Worm (Caenorhabditis elegans) whole organism, L4 larva: Measurements from ENCODE around the gene T13H5.1.

ENCODE experiments used
- F26F4.8 ChIP-seq: fragments of 200-800 bp; sonication (Bioruptor generic); conservative IDR thresholded peaks from 2 replicates; pipeline ENCODE4 v1.3.6; 2022; ENCODE audit warnings: missing genetic modification characterization, missing compliant biosample characterization
- F49E8.2 ChIP-seq: sonication (generic microtip); optimal IDR thresholded peaks from 2 replicates; lab custom pipeline; 2016; ENCODE audit warnings: missing compliant biosample characterization, mild to moderate bottlenecking, missing genetic modification characterization, borderline replicate concordance
- T20F7.1 ChIP-seq: fragments of 200-800 bp; sonication (Bioruptor generic); optimal IDR thresholded peaks from 2 replicates; lab custom pipeline; 2018; ENCODE audit warnings: mild to moderate bottlenecking, missing genetic modification characterization, missing compliant biosample characterization
- T26A8.4 ChIP-seq: fragments of 200-800 bp; sonication (Bioruptor generic); IDR thresholded peaks from 2 replicates; pipeline ENCODE4 v1.3.6; 2022; ENCODE audit warnings: missing genetic modification characterization, missing compliant biosample characterization
- Y105C5A.15 ChIP-seq: fragments of 200-800 bp; sonication (Bioruptor generic); IDR thresholded peaks from 2 replicates; pipeline ENCODE4 v1.3.6; 2022; ENCODE audit warnings: missing genetic modification characterization, missing compliant biosample characterization
- Y75B8A.6 ChIP-seq: fragments of 200-800 bp; sonication (Bioruptor generic); IDR thresholded peaks from 2 replicates; pipeline ENCODE4 v1.3.6; 2022; ENCODE audit warnings: missing genetic modification reagents, missing genetic modification characterization, missing compliant biosample characterization
- ZK337.2 ChIP-seq: fragments of 200-800 bp; sonication (Bioruptor generic); IDR thresholded peaks from 2 replicates; pipeline ENCODE4 v1.3.6; 2022; ENCODE audit warnings: missing genetic modification reagents, missing genetic modification characterization, missing compliant biosample characterization
- ZK546.5 ChIP-seq, 2 experiments: sonication (generic microtip); optimal IDR thresholded peaks; 2 replicates each; lab custom pipeline; 2017; ENCODE audit warnings: missing biosample characterization in 2 of 2, missing genetic modification characterization in 2 of 2
- aha-1 ChIP-seq: fragments of 150-350 bp; peaks from one replicate; lab custom pipeline; 2014; ENCODE audit warnings: missing biosample characterization, missing genetic modification characterization
- aly-2 ChIP-seq: sonication (generic microtip); optimal IDR thresholded peaks from 2 replicates; lab custom pipeline; 2018; ENCODE audit warnings: missing biosample characterization, missing genetic modification characterization
- arid-1 ChIP-seq: fragments of 200-800 bp; sonication (Bioruptor generic); conservative IDR thresholded peaks from 2 replicates; pipeline ENCODE4 v1.3.6; 2022; ENCODE audit warnings: missing genetic modification reagents, missing genetic modification characterization, missing compliant biosample characterization
- ceh-20 ChIP-seq: fragments of 200-800 bp; sonication (Bioruptor generic); IDR thresholded peaks from 2 replicates; pipeline ENCODE4 v1.3.6; 2022; ENCODE audit warnings: missing genetic modification reagents, missing genetic modification characterization, missing compliant biosample characterization
- ceh-28 ChIP-seq: fragments of 150-350 bp; optimal IDR thresholded peaks from 2 replicates; lab custom pipeline; 2014; ENCODE audit warnings: missing biosample characterization, missing genetic modification reagents, missing genetic modification characterization
- ceh-62 ChIP-seq: sonication (generic microtip); optimal IDR thresholded peaks from 2 replicates; lab custom pipeline; 2017; ENCODE audit warnings: missing biosample characterization, missing genetic modification characterization
- ces-1 ChIP-seq: fragments of 150-350 bp; sonication (generic microtip); optimal IDR thresholded peaks from 4 replicates; lab custom pipeline; 2014; ENCODE audit warnings: missing biosample characterization, missing genetic modification reagents, missing genetic modification characterization
- cey-2 ChIP-seq: sonication (generic microtip); optimal IDR thresholded peaks from 3 replicates; lab custom pipeline; 2017; ENCODE audit warnings: missing genetic modification characterization, mild to moderate bottlenecking, missing compliant biosample characterization, antibody characterized with exemption, borderline replicate concordance; ENCODE audit not compliant: insufficient read depth
- daf-16 ChIP-seq, 3 experiments: sonication (generic microtip); optimal IDR thresholded peaks; 2 replicates each; lab custom pipeline; 2016 to 2017; ENCODE audit warnings: missing genetic modification characterization in 3 of 3, missing genetic modification reagents in 3 of 3, mild to moderate bottlenecking in 2 of 3, missing compliant biosample characterization in 2 of 3, missing biosample characterization in 1 of 3, moderate library complexity in 1 of 3
- dmd-6 ChIP-seq: fragments of 200-800 bp; sonication (Bioruptor generic); IDR thresholded peaks from 2 replicates; pipeline ENCODE4 v1.3.6; 2022; ENCODE audit warnings: missing genetic modification reagents, missing genetic modification characterization, missing compliant biosample characterization
- dmd-8 ChIP-seq: fragments of 200-800 bp; sonication (Bioruptor generic); IDR thresholded peaks from 2 replicates; pipeline ENCODE4 v1.3.6; 2022; ENCODE audit warnings: missing genetic modification characterization, missing compliant biosample characterization
- dmd-9 ChIP-seq: fragments of 200-800 bp; sonication (Bioruptor generic); IDR thresholded peaks from 2 replicates; pipeline ENCODE4 v1.3.6; 2022; ENCODE audit warnings: missing genetic modification reagents, missing genetic modification characterization, missing compliant biosample characterization
- dpl-1 ChIP-seq: fragments of 150-350 bp; optimal IDR thresholded peaks from 2 replicates; lab custom pipeline; 2014; ENCODE audit warnings: missing biosample characterization, missing genetic modification reagents, missing genetic modification characterization
- egl-27 ChIP-seq: sonication (generic microtip); optimal IDR thresholded peaks from 3 replicates; lab custom pipeline; 2017; ENCODE audit warnings: missing biosample characterization, missing genetic modification reagents, missing genetic modification characterization
- fkh-10 ChIP-seq: fragments of 150-350 bp; optimal IDR thresholded peaks from 2 replicates; lab custom pipeline; 2014; ENCODE audit warnings: missing biosample characterization, missing genetic modification reagents, missing genetic modification characterization
- fos-1 ChIP-seq: fragments of 150-350 bp; optimal IDR thresholded peaks from 2 replicates; lab custom pipeline; 2014; ENCODE audit warnings: missing biosample characterization, missing genetic modification characterization
- hlh-30 ChIP-seq: sonication (generic microtip); optimal IDR thresholded peaks from 2 replicates; lab custom pipeline; 2017; ENCODE audit warnings: antibody characterized with exemption, mild to moderate bottlenecking, missing genetic modification characterization, missing compliant biosample characterization; ENCODE audit not compliant: insufficient read depth
- hmg-1.1 ChIP-seq: fragments of 200-800 bp; sonication (Bioruptor generic); IDR thresholded peaks from 2 replicates; pipeline ENCODE4 v1.3.6; 2022; ENCODE audit warnings: missing genetic modification reagents, missing genetic modification characterization, missing compliant biosample characterization
- lim-7 ChIP-seq: fragments of 200-800 bp; sonication (Bioruptor generic); IDR thresholded peaks from 2 replicates; pipeline ENCODE4 v1.3.6; 2022; ENCODE audit warnings: missing genetic modification characterization, missing compliant biosample characterization
- lin-13 ChIP-seq: fragments of 150-350 bp; optimal IDR thresholded peaks from 2 replicates; lab custom pipeline; 2014; ENCODE audit warnings: missing biosample characterization, missing genetic modification reagents, missing genetic modification characterization
- lin-15B ChIP-seq: fragments of 150-350 bp; sonication (generic microtip); optimal IDR thresholded peaks from 3 replicates; lab custom pipeline; 2014; ENCODE audit warnings: missing biosample characterization, missing genetic modification characterization
- lin-29 ChIP-seq: fragments of 200-800 bp; sonication (Bioruptor generic); IDR thresholded peaks from 2 replicates; pipeline ENCODE4 v1.3.6; 2022; ENCODE audit warnings: missing genetic modification reagents, missing genetic modification characterization, missing compliant biosample characterization
- lin-39 ChIP-seq: fragments of 150-350 bp; optimal IDR thresholded peaks from 2 replicates; lab custom pipeline; 2014; ENCODE audit warnings: missing biosample characterization, missing genetic modification reagents, missing genetic modification characterization
- lsy-2 ChIP-seq, 2 experiments: fragments of 150-350 bp in 1 of 2; sonication (generic microtip) in 1 of 2; optimal IDR thresholded peaks; 2 replicates each; lab custom pipeline; 2014 to 2017; ENCODE audit warnings: missing biosample characterization in 2 of 2, missing genetic modification characterization in 2 of 2
- madf-5 ChIP-seq, 2 experiments: fragments of 200-800 bp; sonication (Bioruptor generic); IDR thresholded peaks; 2 replicates each; pipeline ENCODE4 v1.3.6; 2022; ENCODE audit warnings: missing compliant biosample characterization in 2 of 2, missing genetic modification characterization in 2 of 2
- mdl-1 ChIP-seq, 2 experiments: fragments of 150-350 bp in 1 of 2; sonication (generic microtip) in 1 of 2; optimal IDR thresholded peaks; 2 replicates each; lab custom pipeline; 2014 to 2017; ENCODE audit warnings: missing biosample characterization in 2 of 2, missing genetic modification characterization in 2 of 2
- mep-1 ChIP-seq: fragments of 150-350 bp; sonication (generic microtip); optimal IDR thresholded peaks from 3 replicates; lab custom pipeline; 2014; ENCODE audit warnings: missing biosample characterization, missing genetic modification characterization
- mxl-3 ChIP-seq: fragments of 200-800 bp; sonication (Bioruptor generic); optimal IDR thresholded peaks from 2 replicates; lab custom pipeline; 2018; ENCODE audit warnings: mild to moderate bottlenecking, missing genetic modification characterization, missing compliant biosample characterization
- nhr-237 ChIP-seq: sonication (generic microtip); optimal IDR thresholded peaks from 2 replicates; lab custom pipeline; 2017; ENCODE audit warnings: missing biosample characterization, missing genetic modification characterization
- nhr-77 ChIP-seq: fragments of 150-350 bp; optimal IDR thresholded peaks from 2 replicates; lab custom pipeline; 2014; ENCODE audit warnings: missing biosample characterization, missing genetic modification characterization
- pha-4 ChIP-seq, 2 experiments: fragments of 150-350 bp in 1 of 2; fragments of 200-800 bp in 1 of 2; sonication (Bioruptor generic) in 1 of 2; IDR thresholded peaks in 1 of 2; optimal IDR thresholded peaks in 1 of 2; 2 replicates each; pipeline versions ENCODE4 v1.3.6 to Lab custom; 2014 to 2022; ENCODE audit warnings: missing genetic modification characterization in 2 of 2, missing genetic modification reagents in 2 of 2, missing biosample characterization in 1 of 2, missing compliant biosample characterization in 1 of 2
- php-3 ChIP-seq: fragments of 200-800 bp; sonication (Bioruptor generic); IDR thresholded peaks from 2 replicates; pipeline ENCODE4 v1.3.6; 2022; ENCODE audit warnings: missing genetic modification reagents, missing genetic modification characterization, missing compliant biosample characterization
- pqm-1 ChIP-seq: sonication (generic microtip); optimal IDR thresholded peaks from 2 replicates; lab custom pipeline; 2017; ENCODE audit warnings: missing biosample characterization, missing genetic modification characterization
- sdz-12 ChIP-seq: fragments of 200-800 bp; sonication (Bioruptor generic); optimal IDR thresholded peaks from 2 replicates; lab custom pipeline; 2018; ENCODE audit warnings: mild to moderate bottlenecking, missing genetic modification characterization, missing compliant biosample characterization
- snpc-1.2 ChIP-seq: fragments of 200-800 bp; sonication (Bioruptor generic); IDR thresholded peaks from 2 replicates; pipeline ENCODE4 v1.3.6; 2022; ENCODE audit warnings: missing genetic modification reagents, missing genetic modification characterization, missing compliant biosample characterization
- snpc-4 ChIP-seq: fragments of 150-350 bp; optimal IDR thresholded peaks from 2 replicates; lab custom pipeline; 2014; ENCODE audit warnings: missing biosample characterization, missing genetic modification characterization
- spr-1 ChIP-seq: sonication (generic microtip); optimal IDR thresholded peaks from 2 replicates; lab custom pipeline; 2016; ENCODE audit warnings: mild to moderate bottlenecking, missing genetic modification characterization, missing compliant biosample characterization
- tra-1 ChIP-seq: fragments of 200-800 bp; sonication (Bioruptor generic); IDR thresholded peaks from 2 replicates; pipeline ENCODE4 v1.3.6; 2022; ENCODE audit warnings: missing genetic modification reagents, missing genetic modification characterization, missing compliant biosample characterization
- unc-39 ChIP-seq: sonication (generic microtip); optimal IDR thresholded peaks from 2 replicates; lab custom pipeline; 2017; ENCODE audit warnings: missing biosample characterization, missing genetic modification characterization
- unc-62 ChIP-seq, 3 experiments: fragments of 150-350 bp in 1 of 3; sonication (generic microtip); optimal IDR thresholded peaks in 2 of 3; peaks in 1 of 3; 1 replicate in 1 of 3; 2 replicates in 2 of 3; lab custom pipeline; 2014 to 2017; ENCODE audit warnings: missing biosample characterization in 3 of 3, missing genetic modification characterization in 3 of 3, missing genetic modification reagents in 3 of 3, missing genotype in 1 of 3
- zfp-2 ChIP-seq: sonication (generic microtip); optimal IDR thresholded peaks from 2 replicates; lab custom pipeline; 2016; ENCODE audit warnings: mild to moderate bottlenecking, missing genetic modification characterization, missing compliant biosample characterization
- zip-11 ChIP-seq: fragments of 200-800 bp; sonication (Bioruptor generic); IDR thresholded peaks from 2 replicates; pipeline ENCODE4 v1.3.6; 2022; ENCODE audit warnings: missing genetic modification characterization, missing compliant biosample characterization
- ztf-11 ChIP-seq: fragments of 150-350 bp; optimal IDR thresholded peaks from 2 replicates; lab custom pipeline; 2014; ENCODE audit warnings: missing biosample characterization, missing genetic modification characterization

T13H5.1 gene

DNA sequence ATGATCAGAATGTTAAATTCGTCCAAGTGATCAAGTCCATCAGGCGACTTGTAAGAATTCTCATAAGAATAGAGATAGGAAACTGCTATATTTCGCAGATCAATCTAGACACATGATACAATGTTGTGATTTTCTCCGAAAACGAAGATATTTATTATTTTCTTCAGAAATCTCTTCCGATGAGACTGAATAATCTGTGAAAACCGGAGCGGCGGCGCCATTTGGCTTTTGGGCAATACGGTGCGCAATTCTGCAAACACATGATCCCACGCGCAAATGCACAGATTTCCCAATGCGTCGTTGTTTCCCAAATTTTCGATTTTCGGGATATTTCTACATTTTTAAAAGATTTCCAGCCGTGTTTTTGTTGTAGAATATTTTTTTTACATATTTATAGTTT is 66.7 kb downstream of the T13H5.1 start (continued):
- TF ChIP-seq ZK337.2 (GFP tag; lab: Robert Waterston, UW) (no peak), lsy-2 (tag; optimal IDR thresholded peaks at IDR 0.05; lab: Kevin White, UChicago) (peak in 1 of 2 experiments; percentile 91), mep-1 (tag; lab: Kevin White, UChicago) (peak; percentile 48), F26F4.8 (GFP tag; lab: Robert Waterston, UW) (no peak), madf-5 (GFP tag; IDR thresholded peaks at IDR 0.05; lab: Robert Waterston, UW) (no peak), fos-1 (no peak), lin-29 (GFP tag; lab: Robert Waterston, UW) (no peak), lin-13 (GFP tag; lab: Kevin White, UChicago) (no peak), Y105C5A.15 (no peak), ceh-62 (tag; lab: Kevin White, UChicago) (no peak), Y75B8A.6 (GFP tag; lab: Robert Waterston, UW) (no peak), lin-15B (no peak), aly-2 (tag; lab: Kevin White, UChicago) (no peak), pqm-1 (tag; lab: Kevin White, UChicago) (no peak), T20F7.1 (GFP tag; lab: Kevin White, UChicago) (no peak), hlh-30 (tag; lab: Kevin White, UChicago) (peak; percentile 48), lim-7 (no peak), ces-1 (GFP tag; lab: Kevin White, UChicago) (no peak), nhr-77 (tag; lab: Kevin White, UChicago) (no peak), dmd-8 (GFP tag; lab: Robert Waterston, UW) (no peak), spr-1 (no peak), aha-1 (tag; lab: Kevin White, UChicago) (no peak), pha-4 (GFP tag; IDR thresholded peaks at IDR 0.05; lab: Robert Waterston, UW) (no peak), pha-4 (tag; optimal IDR thresholded peaks at IDR 0.05; lab: Kevin White, UChicago) (no peak), F49E8.2 (tag; lab: Kevin White, UChicago) (no peak), ceh-28 (tag; lab: Kevin White, UChicago) (no peak), zfp-2 (tag; lab: Kevin White, UChicago) (no peak), cey-2 (no peak), ceh-20 (0 out of 2 replicates have a peak, but pooled peaks have one; percentile 12), egl-27 (tag; lab: Kevin White, UChicago) (no peak), nhr-237 (no peak), ZK546.5 (tag; optimal IDR thresholded peaks at IDR 0.05; lab: Kevin White, UChicago) (no peak), dpl-1 (GFP tag; lab: Kevin White, UChicago) (peak; percentile 57), dmd-9 (GFP tag; lab: Robert Waterston, UW) (no peak), T26A8.4 (peak; percentile 23; the same call in 1 of the 2 replicates), unc-62 (GFP tag; optimal IDR thresholded peaks at IDR 0.05 in 1 of 2; lab: Kevin White, UChicago) (no peak), unc-62 (tag; optimal IDR thresholded peaks at IDR 0.05; lab: Kevin White, UChicago) (no peak), hmg-1.1 (GFP tag; lab: Robert Waterston, UW) (peak; percentile 48), mxl-3 (GFP tag; lab: Kevin White, UChicago) (no peak), lin-39 (tag; lab: Kevin White, UChicago) (no peak), arid-1 (GFP tag; lab: Robert Waterston, UW) (no peak), mdl-1 (tag; optimal IDR thresholded peaks at IDR 0.05; lab: Kevin White, UChicago) (no peak), fkh-10 (no peak), ztf-11 (tag; lab: Kevin White, UChicago) (no peak), unc-39 (tag; lab: Kevin White, UChicago) (no peak), daf-16 (GFP tag; optimal IDR thresholded peaks at IDR 0.05; lab: Kevin White, UChicago) (no peak), daf-16 (tag; optimal IDR thresholded peaks at IDR 0.05; lab: Kevin White, UChicago) (no peak), sdz-12 (GFP tag; lab: Kevin White, UChicago) (no peak), tra-1 (GFP tag; lab: Robert Waterston, UW) (no peak), php-3 (GFP tag; lab: Robert Waterston, UW) (no peak), snpc-4 (tag; lab: Kevin White, UChicago) (no peak), dmd-6 (GFP tag; lab: Robert Waterston, UW) (peak; percentile 9; the same call in 1 of the 2 replicates), zip-11 (GFP tag; lab: Robert Waterston, UW) (no peak), snpc-1.2 (no peak)
